Fruit fly (Drosophila melanogaster) whole organism, larva: ENCODE data around the gene Ldaf1.

Experiments
- noc ChIP-seq: fragments of 200-800 bp; sonication (Bioruptor generic); optimal IDR thresholded peaks from 3 replicates; lab custom pipeline; 2019; ENCODE audit warnings: missing biosample characterization, mild to moderate bottlenecking, missing genetic modification characterization, moderate library complexity

Ldaf1 gene

dm6 chrX:1908757-1909156 lies 7.0 kb upstream of the Ldaf1 start, which contains the start of the genes Edem1 and Rbcn-3B:
Gene Edem1 (minus strand): TSS chrX:1908827.
Gene Rbcn-3B (plus strand): TSS chrX:1908920.
- TF ChIP-seq noc (tag; lab: Kevin White, UChicago) = no peak

DNA sequence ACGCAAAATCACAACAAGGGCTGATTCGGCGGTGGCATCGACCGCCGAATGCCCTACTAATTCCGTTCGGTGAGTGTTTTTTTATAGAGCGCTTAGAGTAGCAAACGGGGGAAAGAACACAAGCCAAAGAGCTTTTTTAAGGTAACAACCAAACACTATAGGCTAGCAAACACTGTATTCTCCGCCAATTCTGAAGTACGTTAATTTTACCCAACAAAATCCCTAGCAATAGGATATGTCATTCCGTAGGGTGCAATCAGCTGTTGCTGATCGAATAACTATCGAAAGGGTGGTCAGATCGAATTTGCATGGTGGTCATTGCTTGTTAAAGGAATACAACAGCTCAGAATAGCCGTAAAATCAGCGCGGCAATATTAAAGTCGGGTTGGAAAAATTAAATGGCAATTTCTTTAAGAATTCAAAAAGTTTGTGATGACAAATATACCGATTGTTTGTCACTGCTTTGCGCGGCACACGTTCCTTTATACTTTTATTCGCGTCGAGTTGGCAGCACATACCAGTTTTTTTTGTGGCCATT lies 6.1 kb upstream of the Ldaf1 start, which contains the start of gene mip130:
Gene mip130 (plus strand): TSS at position 513 of the 538 bp plus-strand sequence.
- peak; percentile 71 for TF ChIP-seq noc (tag; lab: Kevin White, UChicago)

DNA sequence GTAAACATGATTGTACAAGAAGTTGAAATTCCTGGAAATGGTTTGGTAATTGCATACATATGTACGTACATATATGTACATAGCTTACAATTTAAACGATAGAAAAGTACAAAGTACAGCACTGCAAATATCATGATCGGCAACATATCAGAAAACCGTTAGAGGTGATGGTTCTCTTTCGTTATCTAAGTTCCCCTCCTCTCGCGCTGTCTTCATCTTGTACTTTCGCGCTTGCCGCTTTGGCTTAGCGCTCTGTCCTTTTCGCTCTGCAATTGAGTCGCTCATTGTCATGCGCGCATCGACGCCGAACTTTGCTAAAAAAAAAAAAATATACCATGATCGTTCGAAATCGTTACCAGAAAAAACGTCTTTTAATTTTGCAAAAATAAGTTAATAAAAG lies 2.3 kb upstream of the Ldaf1 start:
- TF ChIP-seq noc (tag; lab: Kevin White, UChicago) = no peak

- no peak for TF ChIP-seq noc (tag; lab: Kevin White, UChicago)
These were observed 1.4 kb upstream of the Ldaf1 start, which contains the start of gene CG32801 for dm6 chrX:1903077-1903476. Gene CG32801 (minus strand): TSS chrX:1903177.

dm6 chrX:1900123-1900818 lies 1.4 kb downstream of the Ldaf1 start, which contains the start of gene arm:
Gene arm (minus strand): TSS chrX:1900646.
- peak; percentile 26 for TF ChIP-seq noc (tag; lab: Kevin White, UChicago)

DNA sequence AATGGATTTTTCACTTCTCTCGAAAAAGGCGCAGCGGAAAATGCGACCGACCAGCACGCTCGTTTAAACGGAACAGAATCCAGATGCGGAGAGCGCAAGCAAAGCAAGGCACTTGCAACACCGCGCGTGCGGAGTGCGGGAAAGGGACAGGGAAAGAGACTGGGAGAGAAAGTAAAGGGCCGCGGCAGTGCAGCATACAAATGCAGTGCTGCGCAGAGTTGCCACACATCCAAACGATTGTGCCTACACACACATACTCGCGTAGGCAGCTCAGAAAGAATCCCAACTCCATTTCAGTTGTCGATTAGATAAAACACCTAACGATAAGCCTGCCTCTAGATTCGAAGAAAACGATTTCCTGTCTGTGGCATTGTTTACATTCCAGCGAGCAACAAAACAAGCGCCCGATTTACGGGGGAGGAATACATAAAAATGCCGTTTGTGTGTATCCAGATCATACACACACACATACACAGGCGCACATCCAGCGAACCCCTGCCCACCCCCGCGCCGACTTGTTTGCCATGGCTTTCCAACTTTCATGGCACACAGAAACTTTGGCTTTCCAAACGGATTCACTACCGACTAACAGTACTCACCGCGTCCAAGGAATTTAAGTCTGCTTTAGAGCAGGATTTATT lies 2.1 kb downstream of the Ldaf1 start:
- no peak for TF ChIP-seq noc (tag; lab: Kevin White, UChicago)

DNA sequence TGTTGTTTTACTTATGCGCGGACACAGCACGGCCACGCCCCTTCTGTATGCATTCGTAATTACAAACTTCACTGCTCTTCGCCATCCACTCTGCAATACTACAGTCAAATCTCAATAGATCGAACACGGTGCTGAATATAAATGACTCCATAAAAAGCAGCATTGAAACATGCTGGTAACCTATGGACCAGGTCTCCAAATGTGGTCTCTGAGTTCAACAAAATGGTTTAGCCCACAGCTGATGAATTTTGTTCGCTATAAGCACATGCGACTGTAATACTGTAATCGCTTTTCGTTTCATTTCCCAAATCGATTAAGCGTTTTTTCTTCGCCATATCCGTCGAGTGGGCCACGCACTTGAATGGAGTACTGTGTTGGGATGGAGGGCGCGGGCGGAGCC lies 4.3 kb downstream of the Ldaf1 start:
- TF ChIP-seq noc (tag; lab: Kevin White, UChicago) = no peak

dm6 chrX:1893532-1893931 lies 8.2 kb downstream of the Ldaf1 start:
- no peak for TF ChIP-seq noc (tag; lab: Kevin White, UChicago)

- TF ChIP-seq noc (tag; lab: Kevin White, UChicago) = no peak
These were observed 11.8 kb downstream of the Ldaf1 start, which contains the start of the genes trr and mRpL16 for dm6 chrX:1889926-1890325. Gene trr (minus strand): TSS chrX:1889950. Gene mRpL16 (plus strand): TSS chrX:1890256.

DNA sequence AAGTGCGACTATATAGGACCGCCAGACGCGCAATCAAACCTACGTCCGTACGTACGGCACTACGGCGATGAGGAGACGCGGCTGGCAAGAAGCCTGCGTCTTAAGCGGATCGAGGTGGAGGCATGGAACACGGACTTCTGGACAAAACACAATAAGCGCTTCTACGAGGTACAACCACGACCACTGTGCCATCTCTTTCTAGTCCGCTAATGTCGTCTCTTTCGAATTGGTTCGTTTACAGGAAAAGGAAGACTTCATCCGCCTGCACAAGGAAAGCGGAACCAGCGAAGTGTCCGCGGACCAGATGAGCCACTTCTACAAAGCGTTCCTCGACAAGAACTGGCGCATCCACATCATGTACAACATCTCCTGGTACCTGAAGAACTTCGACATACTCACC lies 20.9 kb downstream of the Ldaf1 start:
- no peak for TF ChIP-seq noc (tag; lab: Kevin White, UChicago)

DNA sequence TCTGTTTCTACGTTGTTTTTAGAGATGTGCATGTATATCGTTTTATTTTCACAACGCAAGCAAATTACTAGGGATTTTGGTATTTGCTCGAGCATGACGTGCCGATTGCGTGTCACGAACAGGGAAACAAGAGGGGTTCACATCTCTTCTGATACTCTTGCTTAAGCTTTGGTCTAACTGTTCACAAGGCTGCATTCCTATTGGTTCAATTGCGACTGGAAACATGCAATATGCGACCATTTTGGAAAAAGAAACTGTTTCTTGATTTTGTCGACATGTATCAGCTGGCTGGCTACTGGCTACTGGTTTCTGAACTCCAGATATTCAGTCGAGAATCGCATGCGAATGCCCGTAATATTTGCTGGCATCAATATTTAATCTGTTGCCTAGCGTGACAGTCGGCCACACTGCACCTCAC lies 21.6 kb downstream of the Ldaf1 start, which contains the start of gene Coa8:
Gene Coa8 (plus strand): TSS at position 144 of the 418 bp plus-strand sequence.
- TF ChIP-seq noc (tag; lab: Kevin White, UChicago) = peak; percentile 47

DNA sequence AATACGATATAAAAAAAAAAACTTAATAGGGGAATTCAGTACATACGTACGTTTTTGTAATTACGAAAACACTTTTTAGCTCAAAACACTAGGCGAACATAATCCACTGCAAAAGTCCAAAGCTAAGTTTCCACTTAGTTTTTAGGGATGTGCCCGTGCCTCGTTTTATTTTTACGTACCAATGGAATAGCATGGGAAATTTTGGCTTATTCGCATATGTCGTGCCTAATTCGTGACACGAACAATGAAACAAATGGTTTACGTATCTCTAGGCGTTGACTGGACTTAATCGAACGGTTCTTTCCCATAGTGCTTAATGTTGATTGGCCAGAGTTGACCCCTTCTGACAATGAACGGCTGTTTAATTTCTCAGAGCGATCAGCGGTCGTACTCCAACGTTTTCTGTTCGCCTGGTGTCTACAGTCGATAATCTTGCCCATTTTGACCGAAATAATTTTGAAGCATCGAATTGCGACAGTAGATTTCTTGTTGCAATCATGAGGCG lies 22.1 kb downstream of the Ldaf1 start, which contains the start of gene CG14818:
Gene CG14818 (minus strand): TSS at position 169 of the 505 bp plus-strand sequence.
- TF ChIP-seq noc (tag; lab: Kevin White, UChicago) = peak; percentile 72

dm6 chrX:1877107-1877736 lies 24.5 kb downstream of the Ldaf1 start, which contains the start of the genes CG14817 and CG14805:
Gene CG14817 (minus strand): TSS chrX:1877270.
Gene CG14805 (plus strand): TSS chrX:1877317.
- peak; percentile 51 for TF ChIP-seq noc (tag; lab: Kevin White, UChicago)

- TF ChIP-seq noc (tag; lab: Kevin White, UChicago) = no peak
These were observed 28.1 kb downstream of the Ldaf1 start, which contains the start of the genes Pgam5 and Vps26 for dm6 chrX:1873515-1874126. Gene Pgam5 (minus strand): TSS chrX:1873565. Gene Vps26 (plus strand): TSS chrX:1873853.
